Worm (Caenorhabditis elegans) whole organism, L4 larva: ENCODE measurements around the gene M79.2.

Source experiments
- D1046.2 ChIP-seq: fragments of 200-800 bp; sonication (Bioruptor generic); IDR thresholded peaks from 2 replicates; pipeline ENCODE4 v1.3.6; 2022; ENCODE audit warnings: missing genetic modification characterization, missing compliant biosample characterization
- T20F7.1 ChIP-seq: fragments of 200-800 bp; sonication (Bioruptor generic); optimal IDR thresholded peaks from 2 replicates; lab custom pipeline; 2018; ENCODE audit warnings: mild to moderate bottlenecking, missing genetic modification characterization, missing compliant biosample characterization
- Y105C5A.15 ChIP-seq: fragments of 200-800 bp; sonication (Bioruptor generic); IDR thresholded peaks from 2 replicates; pipeline ENCODE4 v1.3.6; 2022; ENCODE audit warnings: missing genetic modification characterization, missing compliant biosample characterization
- fos-1 ChIP-seq: fragments of 150-350 bp; optimal IDR thresholded peaks from 2 replicates; lab custom pipeline; 2014; ENCODE audit warnings: missing biosample characterization, missing genetic modification characterization
- lin-13 ChIP-seq: fragments of 150-350 bp; optimal IDR thresholded peaks from 2 replicates; lab custom pipeline; 2014; ENCODE audit warnings: missing biosample characterization, missing genetic modification reagents, missing genetic modification characterization
- nhr-102 ChIP-seq: sonication (generic microtip); optimal IDR thresholded peaks from 2 replicates; lab custom pipeline; 2016; ENCODE audit warnings: mild to moderate bottlenecking, missing genetic modification characterization, moderate library complexity, missing compliant biosample characterization
- nhr-237 ChIP-seq: sonication (generic microtip); optimal IDR thresholded peaks from 2 replicates; lab custom pipeline; 2017; ENCODE audit warnings: missing biosample characterization, missing genetic modification characterization
- nhr-28 ChIP-seq: fragments of 150-350 bp; optimal IDR thresholded peaks from 2 replicates; lab custom pipeline; 2014; ENCODE audit warnings: missing biosample characterization, missing genetic modification characterization
- snpc-4 ChIP-seq: fragments of 150-350 bp; optimal IDR thresholded peaks from 2 replicates; lab custom pipeline; 2014; ENCODE audit warnings: missing biosample characterization, missing genetic modification characterization
- zag-1 ChIP-seq: fragments of 150-350 bp; optimal IDR thresholded peaks from 2 replicates; lab custom pipeline; 2014; ENCODE audit warnings: missing biosample characterization, missing genetic modification characterization

DNA sequence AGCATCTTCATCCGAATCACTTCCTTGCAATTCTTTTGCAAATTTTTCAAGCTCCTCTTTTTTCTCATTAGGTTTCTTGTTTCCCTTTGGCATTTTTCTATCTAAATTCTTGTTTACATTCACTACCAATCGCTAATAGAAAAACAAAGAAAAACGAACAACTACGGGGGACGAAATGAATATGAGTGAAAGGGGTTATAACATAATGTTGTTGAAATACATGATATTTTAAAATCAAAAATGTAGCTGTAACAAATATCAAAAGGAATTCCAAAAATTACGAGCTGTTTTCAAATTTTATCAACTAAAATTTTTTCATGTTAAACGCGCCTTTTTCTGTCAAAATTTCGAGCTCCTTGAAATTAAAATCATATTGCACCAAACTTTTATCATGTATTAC, 48.4 kb upstream of the M79.2 start, which contains the start of gene F13E6.1:
- TF ChIP-seq Y105C5A.15 (GFP tag; lab: Robert Waterston, UW): no peak
- no peak for TF ChIP-seq snpc-4 (tag; lab: Kevin White, UChicago)
- no peak for TF ChIP-seq zag-1 (tag; lab: Kevin White, UChicago)
- TF ChIP-seq lin-13 (GFP tag; lab: Kevin White, UChicago): no peak
- no peak for TF ChIP-seq nhr-237 (tag; lab: Kevin White, UChicago)
- no peak for TF ChIP-seq nhr-28 (tag; lab: Kevin White, UChicago)
- no peak for TF ChIP-seq fos-1 (tag; lab: Kevin White, UChicago)
- no peak for TF ChIP-seq T20F7.1
- TF ChIP-seq nhr-102 (tag; lab: Kevin White, UChicago): no peak
- TF ChIP-seq D1046.2 (GFP tag; lab: Robert Waterston, UW): no peak
